Worm (Caenorhabditis elegans) whole organism, mixed stage, embryonic: Measurements from ENCODE around the gene nlp-7.

ENCODE experiments used
- blmp-1 ChIP-seq: fragments of 150-350 bp; optimal IDR thresholded peaks from 2 replicates; lab custom pipeline; 2014; ENCODE audit warnings: missing biosample characterization, missing genetic modification characterization
- ceh-39 ChIP-seq: fragments of 150-350 bp; optimal IDR thresholded peaks from 2 replicates; lab custom pipeline; 2014; ENCODE audit warnings: missing biosample characterization, missing genetic modification characterization
- mls-2 ChIP-seq: sonication (generic microtip); optimal IDR thresholded peaks from 2 replicates; lab custom pipeline; 2016; ENCODE audit warnings: mild to moderate bottlenecking, missing genetic modification characterization, moderate library complexity, missing compliant biosample characterization
- nhr-237 ChIP-seq: fragments of 150-350 bp; optimal IDR thresholded peaks from 2 replicates; lab custom pipeline; 2014; ENCODE audit warnings: missing biosample characterization, missing genetic modification characterization
- nhr-28 ChIP-seq: fragments of 150-350 bp; optimal IDR thresholded peaks from 2 replicates; lab custom pipeline; 2014; ENCODE audit warnings: missing biosample characterization, missing genetic modification characterization
- pha-4 ChIP-seq: fragments of 150-350 bp; optimal IDR thresholded peaks from 2 replicates; lab custom pipeline; 2018; ENCODE audit warnings: missing biosample characterization, missing genetic modification reagents, missing genetic modification characterization
- snpc-4 ChIP-seq: fragments of 150-350 bp; optimal IDR thresholded peaks from 2 replicates; lab custom pipeline; 2014; ENCODE audit warnings: missing biosample characterization, missing genetic modification characterization
- unc-39 ChIP-seq: fragments of 150-350 bp; optimal IDR thresholded peaks from 2 replicates; lab custom pipeline; 2014; ENCODE audit warnings: missing biosample characterization, missing genetic modification characterization
- unc-62 ChIP-seq: fragments of 150-350 bp; optimal IDR thresholded peaks from 2 replicates; lab custom pipeline; 2014; ENCODE audit warnings: missing biosample characterization, missing genetic modification reagents, missing genetic modification characterization
- ztf-11 ChIP-seq: fragments of 150-350 bp; optimal IDR thresholded peaks from 2 replicates; lab custom pipeline; 2014; ENCODE audit warnings: missing biosample characterization, missing genetic modification characterization

- TF ChIP-seq ztf-11 (tag; lab: Kevin White, UChicago): no peak
- TF ChIP-seq blmp-1: no peak
- no peak for TF ChIP-seq snpc-4 (tag; lab: Kevin White, UChicago)
- TF ChIP-seq mls-2 (tag; lab: Kevin White, UChicago): no peak
- TF ChIP-seq nhr-28 (tag; lab: Kevin White, UChicago): no peak
- TF ChIP-seq nhr-237 (tag; lab: Kevin White, UChicago): no peak
- TF ChIP-seq unc-62: no peak
- no peak for TF ChIP-seq pha-4 (tag; lab: Kevin White, UChicago)
- no peak for TF ChIP-seq ceh-39 (tag; lab: Kevin White, UChicago)
- no peak for TF ChIP-seq unc-39 (tag; lab: Kevin White, UChicago)
Observed at ce11 chrX:8601235-8601634, 8.3 kb downstream of the nlp-7 start, which contains the start of gene F18E9.1.
